Worm (Caenorhabditis elegans) whole organism, L1 larva: ENCODE data around the gene ltah-1.2.

Experiments used
- C04F5.9 ChIP-seq: sonication (generic microtip); optimal IDR thresholded peaks from 2 replicates; lab custom pipeline; 2016; ENCODE audit warnings: missing genetic modification characterization, missing compliant biosample characterization
- C34B4.2 ChIP-seq: sonication (generic microtip); optimal IDR thresholded peaks from 2 replicates; lab custom pipeline; 2017; ENCODE audit warnings: mild to moderate bottlenecking, missing genetic modification characterization, missing compliant biosample characterization
- F16B12.6 ChIP-seq: fragments of 150-350 bp; optimal IDR thresholded peaks from 2 replicates; lab custom pipeline; 2014; ENCODE audit warnings: missing biosample characterization, missing genetic modification characterization
- aly-2 ChIP-seq: fragments of 150-350 bp; optimal IDR thresholded peaks from 2 replicates; lab custom pipeline; 2014; ENCODE audit warnings: missing biosample characterization, missing genetic modification characterization
- ama-1 ChIP-seq: fragments of 150-350 bp; optimal IDR thresholded peaks from 2 replicates; lab custom pipeline; 2014
- blmp-1 ChIP-seq: fragments of 150-350 bp; optimal IDR thresholded peaks from 2 replicates; lab custom pipeline; 2014; ENCODE audit warnings: missing biosample characterization, missing genetic modification characterization
- ceh-8 ChIP-seq: fragments of 200-800 bp; sonication (Bioruptor generic); optimal IDR thresholded peaks from 2 replicates; lab custom pipeline; 2018; ENCODE audit warnings: mild to moderate bottlenecking, missing genetic modification characterization, moderate library complexity, missing compliant biosample characterization
- ceh-88 ChIP-seq: fragments of 200-800 bp; sonication (Bioruptor generic); IDR thresholded peaks from 2 replicates; pipeline ENCODE4 v1.3.6; 2022; ENCODE audit warnings: missing genetic modification characterization, missing compliant biosample characterization
- ceh-90 ChIP-seq: sonication (generic microtip); optimal IDR thresholded peaks from 2 replicates; lab custom pipeline; 2016; ENCODE audit warnings: missing genetic modification characterization, missing compliant biosample characterization
- ces-1 ChIP-seq: fragments of 150-350 bp; optimal IDR thresholded peaks from 2 replicates; lab custom pipeline; 2014; ENCODE audit warnings: missing biosample characterization, missing genetic modification reagents, missing genetic modification characterization
- dpl-1 ChIP-seq, 3 experiments: fragments of 150-350 bp in 2 of 3; sonication (generic microtip) in 1 of 3; optimal IDR thresholded peaks; 2 replicates each; lab custom pipeline; 2014 to 2017; ENCODE audit warnings: missing biosample characterization in 3 of 3, missing genetic modification characterization in 3 of 3, missing genetic modification reagents in 3 of 3
- efl-1 ChIP-seq, 4 experiments: fragments of 150-350 bp; optimal IDR thresholded peaks in 3 of 4; peaks in 1 of 4; 1 replicate in 1 of 4; 2 replicates in 3 of 4; lab custom pipeline; 2014; ENCODE audit warnings: missing biosample characterization in 2 of 4, missing genetic modification characterization in 2 of 4, missing genetic modification reagents in 2 of 4
- efl-3 ChIP-seq: fragments of 200-800 bp; sonication (Bioruptor generic); optimal IDR thresholded peaks from 2 replicates; lab custom pipeline; 2018; ENCODE audit warnings: mild to moderate bottlenecking, missing genetic modification characterization, missing compliant biosample characterization
- egl-27 ChIP-seq, 2 experiments: fragments of 150-350 bp in 1 of 2; sonication (generic microtip); optimal IDR thresholded peaks; 3 replicates each; lab custom pipeline; 2017 to 2018; ENCODE audit warnings: missing biosample characterization in 2 of 2, missing genetic modification characterization in 2 of 2, missing genetic modification reagents in 2 of 2
- elt-3 ChIP-seq, 6 experiments: fragments of 150-350 bp in 1 of 6; sonication (generic microtip); optimal IDR thresholded peaks; 2 replicates each; lab custom pipeline; 2017 to 2018; ENCODE audit warnings: missing biosample characterization in 6 of 6, missing genetic modification characterization in 6 of 6, inconsistent platforms in 1 of 6
- ets-5 ChIP-seq: fragments of 200-800 bp; sonication (Bioruptor generic); IDR thresholded peaks from 2 replicates; pipeline ENCODE4 v1.3.6; 2022; ENCODE audit warnings: missing genetic modification characterization, missing compliant biosample characterization
- fkh-4 ChIP-seq: sonication (generic microtip); optimal IDR thresholded peaks from 2 replicates; lab custom pipeline; 2016; ENCODE audit warnings: missing compliant biosample characterization, missing genetic modification characterization, borderline replicate concordance
- fos-1 ChIP-seq: fragments of 150-350 bp; optimal IDR thresholded peaks from 2 replicates; lab custom pipeline; 2014; ENCODE audit warnings: missing biosample characterization, missing genetic modification characterization
- grh-1 ChIP-seq: fragments of 200-800 bp; sonication (Bioruptor generic); IDR thresholded peaks from 2 replicates; pipeline ENCODE4 v1.3.6; 2022; ENCODE audit warnings: missing genetic modification reagents, missing genetic modification characterization, missing compliant biosample characterization
- hlh-17 ChIP-seq: fragments of 200-800 bp; sonication (Bioruptor generic); optimal IDR thresholded peaks from 2 replicates; lab custom pipeline; 2018; ENCODE audit warnings: missing genetic modification characterization, mild to moderate bottlenecking, missing compliant biosample characterization, moderate library complexity, borderline replicate concordance
- hlh-4 ChIP-seq: sonication (generic microtip); optimal IDR thresholded peaks from 2 replicates; lab custom pipeline; 2016; ENCODE audit warnings: mild to moderate bottlenecking, missing genetic modification characterization, missing compliant biosample characterization
- isw-1 ChIP-seq: fragments of 200-800 bp; sonication (Bioruptor generic); IDR thresholded peaks from 2 replicates; pipeline ENCODE4 v1.3.6; 2022; ENCODE audit warnings: missing genetic modification characterization, missing compliant biosample characterization
- lin-13 ChIP-seq: fragments of 150-350 bp; optimal IDR thresholded peaks from 2 replicates; lab custom pipeline; 2014; ENCODE audit warnings: missing biosample characterization, missing genetic modification reagents, missing genetic modification characterization
- lin-14 ChIP-seq: fragments of 200-800 bp; sonication (Bioruptor generic); optimal IDR thresholded peaks from 2 replicates; lab custom pipeline; 2018; ENCODE audit warnings: mild to moderate bottlenecking, missing genetic modification characterization, moderate library complexity, missing compliant biosample characterization
- lin-15B ChIP-seq: fragments of 150-350 bp; sonication (generic microtip); optimal IDR thresholded peaks from 3 replicates; lab custom pipeline; 2014; ENCODE audit warnings: missing biosample characterization, missing genetic modification characterization
- lin-35 ChIP-seq, 2 experiments: fragments of 150-350 bp; optimal IDR thresholded peaks; 2 replicates each; lab custom pipeline; 2014; ENCODE audit warnings: missing biosample characterization in 2 of 2, missing genetic modification characterization in 2 of 2, missing genetic modification reagents in 2 of 2
- lin-39 ChIP-seq: fragments of 150-350 bp; optimal IDR thresholded peaks from 2 replicates; lab custom pipeline; 2014; ENCODE audit warnings: missing biosample characterization, missing genetic modification reagents, missing genetic modification characterization
- nhr-19 ChIP-seq: fragments of 200-800 bp; sonication (Bioruptor generic); conservative IDR thresholded peaks from 2 replicates; pipeline ENCODE4 v1.3.6; 2022; ENCODE audit warnings: missing genetic modification characterization, missing compliant biosample characterization
- nhr-20 ChIP-seq: sonication (generic microtip); optimal IDR thresholded peaks from 2 replicates; lab custom pipeline; 2016; ENCODE audit warnings: mild to moderate bottlenecking, missing genetic modification characterization, missing compliant biosample characterization
- nhr-71 ChIP-seq: sonication (generic microtip); optimal IDR thresholded peaks from 2 replicates; lab custom pipeline; 2016; ENCODE audit warnings: mild to moderate bottlenecking, missing genetic modification characterization, moderate library complexity, missing compliant biosample characterization
- nhr-77 ChIP-seq: fragments of 150-350 bp; optimal IDR thresholded peaks from 2 replicates; lab custom pipeline; 2014; ENCODE audit warnings: missing biosample characterization, missing genetic modification characterization
- nhr-84 ChIP-seq: sonication (generic microtip); optimal IDR thresholded peaks from 2 replicates; lab custom pipeline; 2017; ENCODE audit warnings: missing biosample characterization, missing genetic modification characterization
- nhr-85 ChIP-seq: sonication (generic microtip); peaks from one replicate; lab custom pipeline; 2016; ENCODE audit warnings: missing genetic modification characterization, inconsistent platforms, missing compliant biosample characterization
- nhr-90 ChIP-seq: sonication (generic microtip); optimal IDR thresholded peaks from 2 replicates; lab custom pipeline; 2016; ENCODE audit warnings: mild to moderate bottlenecking, missing genetic modification characterization, missing compliant biosample characterization; ENCODE audit not compliant: poor library complexity
- pax-3 ChIP-seq: fragments of 200-800 bp; sonication (Bioruptor generic); optimal IDR thresholded peaks from 2 replicates; lab custom pipeline; 2018; ENCODE audit warnings: mild to moderate bottlenecking, missing genetic modification characterization, moderate library complexity, missing compliant biosample characterization
- rnt-1 ChIP-seq: sonication (generic microtip); optimal IDR thresholded peaks from 2 replicates; lab custom pipeline; 2016; ENCODE audit warnings: mild to moderate bottlenecking, missing genetic modification characterization, moderate library complexity, missing compliant biosample characterization
- snu-23 ChIP-seq: sonication (generic microtip); optimal IDR thresholded peaks from 2 replicates; lab custom pipeline; 2016; ENCODE audit warnings: missing genetic modification characterization, missing compliant biosample characterization
- sox-4 ChIP-seq: sonication (generic microtip); optimal IDR thresholded peaks from 2 replicates; lab custom pipeline; 2016; ENCODE audit warnings: missing genetic modification characterization, missing compliant biosample characterization
- sptf-1 ChIP-seq: fragments of 150-350 bp; optimal IDR thresholded peaks from 2 replicates; lab custom pipeline; 2014; ENCODE audit warnings: missing biosample characterization, missing genetic modification characterization
- sup-37 ChIP-seq: fragments of 200-800 bp; sonication (Bioruptor generic); optimal IDR thresholded peaks from 2 replicates; lab custom pipeline; 2018; ENCODE audit warnings: mild to moderate bottlenecking, missing genetic modification characterization, missing compliant biosample characterization
- swsn-7 ChIP-seq: sonication (generic microtip); optimal IDR thresholded peaks from 2 replicates; lab custom pipeline; 2016; ENCODE audit warnings: missing genetic modification characterization, missing compliant biosample characterization
- tbx-2 ChIP-seq: sonication (generic microtip); optimal IDR thresholded peaks from 2 replicates; lab custom pipeline; 2016; ENCODE audit warnings: missing genetic modification characterization, missing compliant biosample characterization
- unc-130 ChIP-seq: fragments of 150-350 bp; optimal IDR thresholded peaks from 2 replicates; lab custom pipeline; 2017; ENCODE audit warnings: missing biosample characterization, missing genetic modification characterization, inconsistent platforms
- unc-30 ChIP-seq: sonication (generic microtip); optimal IDR thresholded peaks from 2 replicates; lab custom pipeline; 2017; ENCODE audit warnings: missing biosample characterization, missing genetic modification characterization
- unc-62 ChIP-seq: fragments of 150-350 bp; optimal IDR thresholded peaks from 2 replicates; lab custom pipeline; 2014; ENCODE audit warnings: missing biosample characterization, missing genetic modification reagents, missing genetic modification characterization
- unc-98 ChIP-seq: fragments of 200-800 bp; sonication (Bioruptor generic); IDR thresholded peaks from 2 replicates; pipeline ENCODE4 v1.3.6; 2022; ENCODE audit warnings: missing genetic modification characterization, missing compliant biosample characterization
- zag-1 ChIP-seq: fragments of 150-350 bp; optimal IDR thresholded peaks from 2 replicates; lab custom pipeline; 2014; ENCODE audit warnings: missing biosample characterization, missing genetic modification characterization
- ztf-11 ChIP-seq, 2 experiments: sonication (generic microtip); optimal IDR thresholded peaks; 2 replicates each; lab custom pipeline; 2016 to 2017; ENCODE audit warnings: missing genetic modification characterization in 2 of 2, missing biosample characterization in 1 of 2, missing compliant biosample characterization in 1 of 2
- ztf-4 ChIP-seq: fragments of 150-350 bp; optimal IDR thresholded peaks from 2 replicates; lab custom pipeline; 2014; ENCODE audit warnings: missing biosample characterization, missing genetic modification characterization

ltah-1.2 gene

ce11 chrIV:3648634-3649240 is 35.9 kb upstream of the ltah-1.2 start, which contains the start of gene CC8.2 (continued):
- TF ChIP-seq ets-5 (no peak), ama-1 (no peak), lin-13 (GFP tag; lab: Kevin White, UChicago) (no peak), nhr-84 (tag; lab: Kevin White, UChicago) (no peak), unc-130 (tag; lab: Kevin White, UChicago) (peak; percentile 45), elt-3 (tag; optimal IDR thresholded peaks at IDR 0.05; lab: Kevin White, UChicago) (peak in 4 of 6 experiments; percentile 5 to 84 (median 61)), lin-39 (tag; lab: Kevin White, UChicago) (no peak), nhr-20 (tag; lab: Kevin White, UChicago) (peak; percentile 59), nhr-85 (tag; lab: Kevin White, UChicago) (peak; percentile 90), nhr-71 (tag; lab: Kevin White, UChicago) (peak; percentile 73), aly-2 (tag; lab: Kevin White, UChicago) (no peak), snu-23 (GFP tag; lab: Kevin White, UChicago) (peak; percentile 63), ztf-11 (tag; optimal IDR thresholded peaks at IDR 0.05; lab: Kevin White, UChicago) (no peak), nhr-19 (GFP tag; lab: Robert Waterston, UW) (peak; percentile 45), lin-35 (GFP tag; optimal IDR thresholded peaks at IDR 0.05; lab: Kevin White, UChicago) (peak; percentile 16 to 66)
- TF ChIP-seq, all 84 proteins: peak for 21

ce11 chrIV:3647551-3647950 is 34.7 kb upstream of the ltah-1.2 start:
- TF ChIP-seq blmp-1 (tag; lab: Kevin White, UChicago): peak; percentile 23
- TF ChIP-seq efl-3 (GFP tag; lab: Kevin White, UChicago): no peak
- no peak for TF ChIP-seq hlh-4 (tag; lab: Kevin White, UChicago)
- peak; percentile 73 for TF ChIP-seq nhr-20 (tag; lab: Kevin White, UChicago)
- peak; percentile 26 for TF ChIP-seq rnt-1
- no peak for TF ChIP-seq isw-1
- TF ChIP-seq lin-15B (tag; lab: Kevin White, UChicago): no peak
- TF ChIP-seq C04F5.9 (tag; lab: Kevin White, UChicago): no peak
- no peak for TF ChIP-seq ceh-88
- TF ChIP-seq hlh-17 (GFP tag; lab: Kevin White, UChicago): no peak
- no peak for TF ChIP-seq F16B12.6 (tag; lab: Kevin White, UChicago)
- TF ChIP-seq efl-1 (optimal IDR thresholded peaks at IDR 0.05; lab: Kevin White, UChicago): no peak
- TF ChIP-seq efl-1 (GFP tag; optimal IDR thresholded peaks at IDR 0.05 in 1 of 2; lab: Kevin White, UChicago): no peak
- TF ChIP-seq grh-1 (GFP tag; lab: Robert Waterston, UW): no peak
- no peak for TF ChIP-seq unc-62 (GFP tag; lab: Kevin White, UChicago)
- peak; percentile 22 for TF ChIP-seq swsn-7
- TF ChIP-seq nhr-90: no peak
- no peak for TF ChIP-seq fkh-4 (tag; lab: Kevin White, UChicago)
- no peak for TF ChIP-seq lin-35 (GFP tag; optimal IDR thresholded peaks at IDR 0.05; lab: Kevin White, UChicago)
- no peak for TF ChIP-seq sox-4 (tag; lab: Kevin White, UChicago)
- no peak for TF ChIP-seq ces-1 (GFP tag; lab: Kevin White, UChicago)
- no peak for TF ChIP-seq egl-27 (tag; optimal IDR thresholded peaks at IDR 0.05; lab: Kevin White, UChicago)
- no peak for TF ChIP-seq fos-1 (tag; lab: Kevin White, UChicago)
- peak; percentile 61 for TF ChIP-seq ztf-4 (tag; lab: Kevin White, UChicago)
- TF ChIP-seq ceh-8 (GFP tag; lab: Kevin White, UChicago): no peak
- peak; percentile 75 for TF ChIP-seq lin-14
- TF ChIP-seq C34B4.2 (tag; lab: Kevin White, UChicago): no peak
- TF ChIP-seq nhr-84 (tag; lab: Kevin White, UChicago): no peak
- TF ChIP-seq tbx-2: peak; percentile 10
- no peak for TF ChIP-seq unc-30
- no peak for TF ChIP-seq lin-13 (GFP tag; lab: Kevin White, UChicago)
- TF ChIP-seq dpl-1 (GFP tag; optimal IDR thresholded peaks at IDR 0.05; lab: Kevin White, UChicago): no peak
- TF ChIP-seq sup-37 (GFP tag; lab: Kevin White, UChicago): no peak
- no peak for TF ChIP-seq nhr-77 (tag; lab: Kevin White, UChicago)
- 0 out of 2 replicates have a peak, but pooled peaks have one; percentile 27 for TF ChIP-seq unc-98 (GFP tag; lab: Robert Waterston, UW)
- TF ChIP-seq ceh-90 (tag; lab: Kevin White, UChicago): no peak
- peak; percentile 62 for TF ChIP-seq nhr-85 (tag; lab: Kevin White, UChicago)
- peak; percentile 31 for TF ChIP-seq lin-39 (tag; lab: Kevin White, UChicago)
- TF ChIP-seq zag-1 (tag; lab: Kevin White, UChicago): no peak
- no peak for TF ChIP-seq pax-3 (tag; lab: Kevin White, UChicago)
- TF ChIP-seq ets-5: no peak
- TF ChIP-seq sptf-1: no peak
